Fruit fly (Drosophila melanogaster) whole organism, embryonic: ENCODE results near the gene CG10376.
A peak's percentile ranks its signal among the peaks of the same experiment; 100 is the strongest.

Source experiments
- Adf1 ChIP-seq: fragments of 200-800 bp; sonication (Bioruptor generic); IDR thresholded peaks from 2 replicates; pipeline ENCODE4 v1.3.6; 2022; ENCODE audit warnings: missing biosample characterization, missing genetic modification characterization
- Blimp-1 ChIP-seq: fragments of 200-800 bp; sonication (Bioruptor generic); optimal IDR thresholded peaks from 3 replicates; lab custom pipeline; 2018; ENCODE audit warnings: missing biosample characterization, missing genetic modification characterization, mild to moderate bottlenecking, moderate library complexity, missing genetic modification reagents
- CG10654 ChIP-seq: fragments of 200-800 bp; sonication (Bioruptor generic); optimal IDR thresholded peaks from 2 replicates; lab custom pipeline; 2016; ENCODE audit warnings: missing biosample characterization, missing genetic modification characterization
- CG11696 ChIP-seq: fragments of 200-800 bp; sonication (Bioruptor generic); IDR thresholded peaks from 2 replicates; pipeline ENCODE4 v1.3.6; 2022; ENCODE audit warnings: missing biosample characterization, missing genetic modification characterization
- CG12236 ChIP-seq: fragments of 200-800 bp; sonication (Bioruptor generic); optimal IDR thresholded peaks from 2 replicates; lab custom pipeline; 2016; ENCODE audit warnings: missing biosample characterization, missing genetic modification characterization
- CG12299 ChIP-seq: fragments of 200-800 bp; sonication (Bioruptor generic); optimal IDR thresholded peaks from 2 replicates; lab custom pipeline; 2018; ENCODE audit warnings: missing biosample characterization, mild to moderate bottlenecking, missing genetic modification characterization
- CG13424 ChIP-seq: fragments of 200-800 bp; sonication (Bioruptor generic); optimal IDR thresholded peaks from 2 replicates; lab custom pipeline; 2019; ENCODE audit warnings: missing biosample characterization, mild to moderate bottlenecking, missing genetic modification characterization, moderate library complexity
- CG14014 ChIP-seq: fragments of 200-800 bp; sonication (Bioruptor generic); IDR thresholded peaks from 2 replicates; pipeline ENCODE4 v1.3.6; 2022; ENCODE audit warnings: missing biosample characterization, missing genetic modification characterization
- CG14860 ChIP-seq: fragments of 200-800 bp; sonication (Bioruptor generic); IDR thresholded peaks from 3 replicates; pipeline ENCODE4 v1.3.6; 2022; ENCODE audit warnings: missing biosample characterization, missing genetic modification characterization; ENCODE audit not compliant: partially characterized antibody
- CG16779 ChIP-seq: fragments of 200-800 bp; sonication (Bioruptor generic); IDR thresholded peaks from 2 replicates; pipeline ENCODE4 v1.3.6; 2022; ENCODE audit warnings: missing biosample characterization, missing genetic modification characterization
- CG16815 ChIP-seq: fragments of 200-800 bp; sonication (Bioruptor generic); optimal IDR thresholded peaks from 3 replicates; lab custom pipeline; 2017; ENCODE audit warnings: missing biosample characterization, mild to moderate bottlenecking, missing genetic modification characterization
- CG16863 ChIP-seq: fragments of 200-800 bp; sonication (Bioruptor generic); optimal IDR thresholded peaks from 3 replicates; lab custom pipeline; 2016; ENCODE audit warnings: missing biosample characterization, missing genetic modification characterization
- CG17568 ChIP-seq: fragments of 200-800 bp; sonication (Bioruptor generic); optimal IDR thresholded peaks from 2 replicates; lab custom pipeline; 2018; ENCODE audit warnings: missing biosample characterization, mild to moderate bottlenecking, missing genetic modification characterization, moderate library complexity
- CG18619 ChIP-seq: fragments of 200-800 bp; sonication (Bioruptor generic); optimal IDR thresholded peaks from 3 replicates; lab custom pipeline; 2017; ENCODE audit warnings: missing biosample characterization, mild to moderate bottlenecking, missing genetic modification characterization
- CG18764 ChIP-seq: fragments of 200-800 bp; sonication (Bioruptor generic); optimal IDR thresholded peaks from 3 replicates; lab custom pipeline; 2016; ENCODE audit warnings: missing biosample characterization, missing genetic modification characterization
- CG31441 ChIP-seq: fragments of 200-800 bp; sonication (Bioruptor generic); IDR thresholded peaks from 2 replicates; pipeline ENCODE4 v1.3.6; 2022; ENCODE audit warnings: missing biosample characterization, missing genetic modification characterization
- CG3163 ChIP-seq: fragments of 200-800 bp; sonication (Bioruptor generic); optimal IDR thresholded peaks from 3 replicates; lab custom pipeline; 2016; ENCODE audit warnings: missing biosample characterization, missing genetic modification characterization
- CG33213 ChIP-seq: fragments of 200-800 bp; sonication (Bioruptor generic); optimal IDR thresholded peaks from 3 replicates; lab custom pipeline; 2016; ENCODE audit warnings: missing biosample characterization, missing genetic modification characterization
- CG4424 ChIP-seq: fragments of 200-800 bp; sonication (Bioruptor generic); optimal IDR thresholded peaks from 3 replicates; lab custom pipeline; 2016; ENCODE audit warnings: missing biosample characterization, missing genetic modification characterization
- CG4707 ChIP-seq: fragments of 200-800 bp; sonication (Bioruptor generic); optimal IDR thresholded peaks from 2 replicates; lab custom pipeline; 2018; ENCODE audit warnings: missing biosample characterization, mild to moderate bottlenecking, missing genetic modification characterization, moderate library complexity
- CG4854 ChIP-seq: fragments of 200-800 bp; sonication (Bioruptor generic); optimal IDR thresholded peaks from 2 replicates; lab custom pipeline; 2016; ENCODE audit warnings: missing biosample characterization, missing genetic modification characterization, inconsistent platforms
- CG5245 ChIP-seq: fragments of 200-800 bp; sonication (Bioruptor generic); optimal IDR thresholded peaks from 3 replicates; lab custom pipeline; 2016; ENCODE audit warnings: missing biosample characterization, missing genetic modification characterization
- CG6765 ChIP-seq: fragments of 200-800 bp; sonication (Bioruptor generic); optimal IDR thresholded peaks from 3 replicates; lab custom pipeline; 2017; ENCODE audit warnings: missing biosample characterization, mild to moderate bottlenecking, missing genetic modification characterization
- CG7745 ChIP-seq: fragments of 200-800 bp; sonication (Bioruptor generic); optimal IDR thresholded peaks from 2 replicates; lab custom pipeline; 2018; ENCODE audit warnings: missing biosample characterization, mild to moderate bottlenecking, missing genetic modification characterization, moderate library complexity
- CG8388 ChIP-seq: fragments of 200-800 bp; sonication (Bioruptor generic); optimal IDR thresholded peaks from 2 replicates; lab custom pipeline; 2019; ENCODE audit warnings: missing biosample characterization, mild to moderate bottlenecking, missing genetic modification characterization, moderate library complexity
- Dref ChIP-seq: fragments of 200-800 bp; sonication (Bioruptor generic); IDR thresholded peaks from 2 replicates; pipeline ENCODE4 v1.3.6; 2022; ENCODE audit warnings: missing biosample characterization, missing genetic modification characterization
- GATAe ChIP-seq: fragments of 200-800 bp; sonication (Bioruptor generic); conservative IDR thresholded peaks from 2 replicates; pipeline ENCODE4 v1.3.6; 2022; ENCODE audit warnings: missing biosample characterization, missing genetic modification characterization
- Gug ChIP-seq: fragments of 200-800 bp; sonication (Bioruptor generic); IDR thresholded peaks from 4 replicates; pipeline ENCODE4 v1.3.6; 2022; ENCODE audit warnings: missing biosample characterization, missing genetic modification characterization
- Nf-YB ChIP-seq: fragments of 200-800 bp; sonication (Bioruptor generic); optimal IDR thresholded peaks from 3 replicates; lab custom pipeline; 2019; ENCODE audit warnings: missing biosample characterization, mild to moderate bottlenecking, missing genetic modification characterization, moderate library complexity
- Ptx1 ChIP-seq: fragments of 200-800 bp; sonication (Bioruptor generic); IDR thresholded peaks from 2 replicates; pipeline ENCODE4 v1.3.6; 2022; ENCODE audit warnings: missing biosample characterization, missing genetic modification characterization
- Sox102F ChIP-seq: fragments of 200-800 bp; sonication (Bioruptor generic); optimal IDR thresholded peaks from 2 replicates; lab custom pipeline; 2018; ENCODE audit warnings: missing biosample characterization, mild to moderate bottlenecking, missing genetic modification characterization, moderate library complexity
- Xbp1 ChIP-seq: fragments of 200-800 bp; sonication (Bioruptor generic); optimal IDR thresholded peaks from 3 replicates; lab custom pipeline; 2016; ENCODE audit warnings: missing biosample characterization, mild to moderate bottlenecking, missing genetic modification characterization
- cad ChIP-seq: fragments of >200 bp; optimal IDR thresholded peaks from 2 replicates; lab custom pipeline; 2017; ENCODE audit warnings: missing biosample characterization, missing genetic modification characterization
- chn ChIP-seq: fragments of 200-800 bp; sonication (Bioruptor generic); optimal IDR thresholded peaks from 2 replicates; lab custom pipeline; 2016; ENCODE audit warnings: missing biosample characterization, missing genetic modification characterization
- corto ChIP-seq: fragments of 200-800 bp; sonication (Bioruptor generic); optimal IDR thresholded peaks from 2 replicates; lab custom pipeline; 2016; ENCODE audit warnings: missing biosample characterization, mild to moderate bottlenecking, missing genetic modification characterization, moderate library complexity
- emc ChIP-seq: fragments of 200-800 bp; sonication (Bioruptor generic); optimal IDR thresholded peaks from 2 replicates; lab custom pipeline; 2016; ENCODE audit warnings: missing biosample characterization, missing genetic modification characterization
- hkb ChIP-seq, 2 experiments: fragments of 200-800 bp in 1 of 2; fragments of >200 bp in 1 of 2; sonication (Bioruptor generic) in 1 of 2; IDR thresholded peaks in 1 of 2; optimal IDR thresholded peaks in 1 of 2; 2 replicates each; pipeline versions ENCODE4 v1.3.6 to Lab custom; 2017 to 2022; ENCODE audit warnings: missing biosample characterization in 1 of 2, missing genetic modification characterization in 1 of 2
- jigr1 ChIP-seq: fragments of 200-800 bp; sonication (Bioruptor generic); IDR thresholded peaks from 3 replicates; pipeline ENCODE4 v1.3.6; 2022; ENCODE audit warnings: missing biosample characterization, missing genetic modification characterization
- nerfin-1 ChIP-seq: fragments of 200-800 bp; sonication (Bioruptor generic); optimal IDR thresholded peaks from 3 replicates; lab custom pipeline; 2019; ENCODE audit warnings: missing biosample characterization, mild to moderate bottlenecking, missing genetic modification characterization, moderate library complexity
- rib ChIP-seq: fragments of 200-800 bp; sonication (Bioruptor generic); IDR thresholded peaks from 2 replicates; pipeline ENCODE4 v1.3.6; 2022; ENCODE audit warnings: missing biosample characterization, missing genetic modification characterization
- sens-2 ChIP-seq: fragments of 200-800 bp; sonication (Bioruptor generic); IDR thresholded peaks from 2 replicates; pipeline ENCODE4 v1.3.6; 2022; ENCODE audit warnings: missing biosample characterization, missing genetic modification characterization
- sna ChIP-seq: fragments of 200-800 bp; sonication (Bioruptor generic); IDR thresholded peaks from 2 replicates; pipeline ENCODE4 v1.3.6; 2022; ENCODE audit warnings: missing biosample characterization, missing genetic modification characterization; ENCODE audit not compliant: partially characterized antibody
- sr ChIP-seq: fragments of 200-800 bp; sonication (Bioruptor generic); IDR thresholded peaks from 3 replicates; pipeline ENCODE4 v1.3.6; 2022; ENCODE audit warnings: missing biosample characterization, missing genetic modification characterization
- tna ChIP-seq: fragments of 200-800 bp; sonication (Bioruptor generic); IDR thresholded peaks from 2 replicates; pipeline ENCODE4 v1.3.6; 2022; ENCODE audit warnings: missing biosample characterization, missing genetic modification characterization; ENCODE audit not compliant: partially characterized antibody
- twi ChIP-seq: fragments of 200-800 bp; optimal IDR thresholded peaks from 2 replicates; lab custom pipeline; 2019; ENCODE audit warnings: missing biosample characterization, mild to moderate bottlenecking, missing genetic modification characterization, moderate library complexity
- vfl ChIP-seq: fragments of 200-800 bp; sonication (Bioruptor generic); optimal IDR thresholded peaks from 2 replicates; lab custom pipeline; 2016; ENCODE audit warnings: missing biosample characterization, missing genetic modification characterization
- wdn ChIP-seq: fragments of 200-800 bp; sonication (Bioruptor generic); IDR thresholded peaks from 2 replicates; pipeline ENCODE4 v1.3.6; 2022; ENCODE audit warnings: missing biosample characterization, missing genetic modification characterization
- zfh1 ChIP-seq: fragments of 200-800 bp; sonication (Bioruptor generic); IDR thresholded peaks from 3 replicates; pipeline ENCODE4 v1.3.6; 2022; ENCODE audit warnings: missing biosample characterization, missing genetic modification characterization

CG10376 gene

dm6 chr2L:18702721-18703488 lies at the start of gene CG10376, which contains the start of gene CG10343 (continued):
- peak; percentile 86 for TF ChIP-seq CG4424 (GFP tag; lab: Kevin White, UChicago)
- peak; percentile 69 for TF ChIP-seq CG6765 (GFP tag; lab: Kevin White, UChicago)
- TF ChIP-seq CG3163 (GFP tag; lab: Kevin White, UChicago): no peak
- no peak for TF ChIP-seq CG12236
- TF ChIP-seq Xbp1 (GFP tag; lab: Kevin White, UChicago): peak; percentile 93
- TF ChIP-seq CG31441: peak; percentile 94
- TF ChIP-seq zfh1 (GFP tag; lab: Robert Waterston, UW): peak; percentile 76
- TF ChIP-seq CG18619: peak; percentile 86
- TF ChIP-seq corto (GFP tag; lab: Kevin White, UChicago): peak; percentile 44
- TF ChIP-seq sr (GFP tag; lab: Robert Waterston, UW): no peak
- TF ChIP-seq CG11696 (GFP tag; lab: Robert Waterston, UW): 0 out of 2 replicates have a peak, but pooled peaks have one; percentile 33
- peak; percentile 5 for TF ChIP-seq CG33213
- TF ChIP-seq jigr1 (GFP tag; lab: Robert Waterston, UW): peak; percentile 72; the same call in 2 of the 3 replicates
- TF ChIP-seq CG12299 (tag; lab: Kevin White, UChicago): peak; percentile 87
- peak; percentile 30 for TF ChIP-seq CG16863
- peak; percentile 91 for TF ChIP-seq CG16815 (GFP tag; lab: Kevin White, UChicago)
- TF ChIP-seq CG17568 (GFP tag; lab: Kevin White, UChicago): peak; percentile 32
- peak; percentile 25 for TF ChIP-seq CG4854 (GFP tag; lab: Kevin White, UChicago)
- peak; percentile 99 for TF ChIP-seq nerfin-1 (tag; lab: Kevin White, UChicago)
- TF ChIP-seq Blimp-1 (GFP tag; lab: Kevin White, UChicago): peak; percentile 81
- TF ChIP-seq CG13424: peak; percentile 95
- peak; percentile 47 for TF ChIP-seq CG5245 (GFP tag; lab: Kevin White, UChicago)
- TF ChIP-seq CG14860 (GFP tag; lab: Robert Waterston, UW): peak; percentile 58; the same call in 2 of the 3 replicates
- TF ChIP-seq sna (GFP tag; lab: Robert Waterston, UW): 0 out of 2 replicates have a peak, but pooled peaks have one; percentile 32
- TF ChIP-seq CG10654 (GFP tag; lab: Kevin White, UChicago): peak; percentile 84
- peak; percentile 22 for TF ChIP-seq hkb (optimal IDR thresholded peaks at IDR 0.05; lab: Kevin White, UChicago)
- peak; percentile 71 for TF ChIP-seq hkb (GFP tag; IDR thresholded peaks at IDR 0.05; lab: Robert Waterston, UW)
- TF ChIP-seq cad (GFP tag; lab: Kevin White, UChicago): no peak
- TF ChIP-seq rib (GFP tag; lab: Robert Waterston, UW): peak; percentile 72; the same call in 1 of the 2 replicates
- TF ChIP-seq twi (tag; lab: Kevin White, UChicago): peak; percentile 90
- TF ChIP-seq CG14014 (GFP tag; lab: Robert Waterston, UW): peak; percentile 81
- TF ChIP-seq CG4707: peak; percentile 9
- peak; percentile 93 for TF ChIP-seq Ptx1
- TF ChIP-seq Sox102F (GFP tag; lab: Kevin White, UChicago): peak; percentile 91
- peak; percentile 70 for TF ChIP-seq chn (GFP tag; lab: Kevin White, UChicago)
- TF ChIP-seq wdn (GFP tag; lab: Robert Waterston, UW): peak; percentile 76
- TF ChIP-seq CG16779: no peak
- peak; percentile 76 for TF ChIP-seq CG18764 (GFP tag; lab: Kevin White, UChicago)
- TF ChIP-seq emc: peak; percentile 16
- TF ChIP-seq CG8388 (GFP tag; lab: Kevin White, UChicago): peak; percentile 85
- TF ChIP-seq Dref (GFP tag; lab: Robert Waterston, UW): peak; percentile 56
- TF ChIP-seq Gug (GFP tag; lab: Robert Waterston, UW): peak; percentile 86
- peak; percentile 66 for TF ChIP-seq Adf1
- TF ChIP-seq vfl (GFP tag; lab: Kevin White, UChicago): peak; percentile 70
- peak; percentile 63 for TF ChIP-seq GATAe
- TF ChIP-seq CG7745 (tag; lab: Kevin White, UChicago): no peak
- no peak for TF ChIP-seq sens-2 (GFP tag; lab: Robert Waterston, UW)
- peak; percentile 35 for TF ChIP-seq tna (GFP tag; lab: Robert Waterston, UW)
- TF ChIP-seq Nf-YB (GFP tag; lab: Kevin White, UChicago): peak; percentile 74
